Worm (Caenorhabditis elegans) whole organism, mixed stage, embryonic: ENCODE results near the gene kcc-1.

Experiments
- blmp-1 ChIP-seq: fragments of 150-350 bp; optimal IDR thresholded peaks from 2 replicates; lab custom pipeline; 2014; ENCODE audit warnings: missing biosample characterization, missing genetic modification characterization
- ceh-39 ChIP-seq: fragments of 150-350 bp; optimal IDR thresholded peaks from 2 replicates; lab custom pipeline; 2014; ENCODE audit warnings: missing biosample characterization, missing genetic modification characterization
- elt-1 ChIP-seq: sonication (generic microtip); optimal IDR thresholded peaks from 2 replicates; lab custom pipeline; 2017; ENCODE audit warnings: missing genetic modification characterization, mild to moderate bottlenecking, missing compliant biosample characterization, antibody characterized with exemption, moderate library complexity, borderline replicate concordance; ENCODE audit not compliant: insufficient read depth
- elt-3 ChIP-seq: fragments of 150-350 bp; optimal IDR thresholded peaks from 2 replicates; lab custom pipeline; 2014; ENCODE audit warnings: missing biosample characterization, missing genetic modification characterization
- lin-13 ChIP-seq: fragments of 150-350 bp; optimal IDR thresholded peaks from 2 replicates; lab custom pipeline; 2014; ENCODE audit warnings: missing biosample characterization, missing genetic modification characterization
- nhr-12 ChIP-seq: fragments of 150-350 bp; optimal IDR thresholded peaks from 2 replicates; lab custom pipeline; 2014; ENCODE audit warnings: missing biosample characterization, missing genetic modification characterization
- nhr-237 ChIP-seq: fragments of 150-350 bp; optimal IDR thresholded peaks from 2 replicates; lab custom pipeline; 2014; ENCODE audit warnings: missing biosample characterization, missing genetic modification characterization
- nhr-28 ChIP-seq: fragments of 150-350 bp; optimal IDR thresholded peaks from 2 replicates; lab custom pipeline; 2014; ENCODE audit warnings: missing biosample characterization, missing genetic modification characterization
- pha-4 ChIP-seq: fragments of 150-350 bp; optimal IDR thresholded peaks from 2 replicates; lab custom pipeline; 2018; ENCODE audit warnings: missing biosample characterization, missing genetic modification reagents, missing genetic modification characterization
- snpc-4 ChIP-seq: fragments of 150-350 bp; optimal IDR thresholded peaks from 2 replicates; lab custom pipeline; 2014; ENCODE audit warnings: missing biosample characterization, missing genetic modification characterization
- unc-39 ChIP-seq: fragments of 150-350 bp; optimal IDR thresholded peaks from 2 replicates; lab custom pipeline; 2014; ENCODE audit warnings: missing biosample characterization, missing genetic modification characterization
- unc-62 ChIP-seq: fragments of 150-350 bp; optimal IDR thresholded peaks from 2 replicates; lab custom pipeline; 2014; ENCODE audit warnings: missing biosample characterization, missing genetic modification reagents, missing genetic modification characterization

- TF ChIP-seq nhr-237 (tag; lab: Kevin White, UChicago) (no peak), elt-3 (tag; lab: Kevin White, UChicago) (no peak), elt-1 (no peak), pha-4 (tag; lab: Kevin White, UChicago) (no peak), blmp-1 (no peak), ceh-39 (tag; lab: Kevin White, UChicago) (peak; percentile 56), unc-39 (no peak), unc-62 (no peak), nhr-12 (tag; lab: Kevin White, UChicago) (no peak), snpc-4 (no peak), nhr-28 (tag; lab: Kevin White, UChicago) (no peak), lin-13 (tag; lab: Kevin White, UChicago) (peak; percentile 4)
Measured at ce11 chrIV:7167983-7168760, 37.9 kb upstream of the kcc-1 start, which contains the start of gene skr-16.
